Fruit fly (Drosophila melanogaster) whole organism, embryonic: ENCODE measurements around the gene CG15347.

ENCODE experiments used
- corto ChIP-seq: fragments of 200-800 bp; sonication (Bioruptor generic); optimal IDR thresholded peaks from 2 replicates; lab custom pipeline; 2016; ENCODE audit warnings: missing biosample characterization, mild to moderate bottlenecking, missing genetic modification characterization, moderate library complexity
- ems ChIP-seq: fragments of 200-800 bp; sonication (Bioruptor generic); optimal IDR thresholded peaks from 3 replicates; lab custom pipeline; 2016; ENCODE audit warnings: missing biosample characterization, missing genetic modification characterization

- TF ChIP-seq ems (GFP tag; lab: Kevin White, UChicago) (no peak), corto (GFP tag; lab: Kevin White, UChicago) (no peak)
Observed at dm6 chrX:8421449-8421795, 39.3 kb downstream of the CG15347 start.
